Worm (Caenorhabditis elegans): ENCODE measurements around the gene C02H6.1.

- TF ChIP-seq nhr-237 (tag; optimal IDR thresholded peaks at IDR 0.05) (no peak), aly-2 (tag; optimal IDR thresholded peaks at IDR 0.05) (no peak), ZK546.5 (tag; optimal IDR thresholded peaks at IDR 0.05) (no peak), unc-39 (tag; optimal IDR thresholded peaks at IDR 0.05) (no peak), unc-62 (GFP tag; optimal IDR thresholded peaks at IDR 0.05) (no peak), lin-39 (tag; optimal IDR thresholded peaks at IDR 0.05) (no peak), ztf-11 (tag; optimal IDR thresholded peaks at IDR 0.05) (no peak), R02D3.7 (tag; optimal IDR thresholded peaks at IDR 0.05) (no peak), elt-1 (tag; optimal IDR thresholded peaks at IDR 0.05) (no peak), mdl-1 (tag; optimal IDR thresholded peaks at IDR 0.05) (no peak), ceh-82 (tag; optimal IDR thresholded peaks at IDR 0.05) (no peak), snpc-4 (tag; optimal IDR thresholded peaks at IDR 0.05) (no peak), nhr-129 (tag; optimal IDR thresholded peaks at IDR 0.05) (no peak), egl-27 (tag; optimal IDR thresholded peaks at IDR 0.05) (no peak)
Observed at ce11 chrV:7424336-7424735, 34.7 kb upstream of the C02H6.1 start, which contains the start of gene F18E3.10.

All from whole organism, L2 larva.